Fruit fly (Drosophila melanogaster): Measurements from ENCODE around the gene nerfin-2.

nerfin-2 gene

DNA sequence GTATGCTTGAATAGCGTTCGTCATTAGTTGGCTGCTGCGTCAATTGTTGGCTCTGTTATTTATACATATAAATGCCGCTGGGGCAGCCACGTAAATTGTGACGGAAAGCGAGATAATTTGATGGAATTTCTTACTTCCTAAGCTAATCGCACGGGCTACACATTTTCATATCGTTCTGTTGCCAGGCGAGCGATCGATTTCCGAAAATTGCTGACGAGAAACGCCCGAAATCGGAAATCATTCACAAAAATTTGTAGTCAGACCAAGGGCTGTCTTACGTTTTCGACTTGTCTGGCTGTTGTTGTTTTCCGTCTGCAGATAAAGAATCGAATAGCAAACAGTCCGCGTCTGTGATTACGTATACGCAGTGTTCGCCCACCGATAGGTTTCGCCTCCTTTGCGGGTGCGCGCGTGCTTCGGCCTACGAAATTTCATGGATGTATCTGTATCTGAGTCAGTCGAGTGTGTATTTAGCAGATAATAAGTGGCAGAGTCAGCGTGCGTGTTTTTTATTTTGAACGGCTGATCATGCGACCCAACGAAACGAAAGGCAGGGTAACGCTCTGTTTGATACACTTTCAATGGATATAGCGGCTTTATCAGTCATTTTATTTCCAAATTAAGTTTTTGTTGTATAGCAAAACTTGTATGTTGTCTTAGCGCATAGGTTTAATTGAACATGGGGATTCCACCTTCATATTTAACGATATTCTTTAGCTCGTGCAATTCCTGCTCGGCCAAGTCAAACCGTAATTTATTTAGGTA lies 26.8 kb downstream of the nerfin-2 start:
- TF ChIP-seq CG8119 (GFP tag; IDR thresholded peaks at IDR 0.05) (no peak), CG34406 (GFP tag; optimal IDR thresholded peaks at IDR 0.05) (peak; percentile 3), Eip93F (GFP tag; optimal IDR thresholded peaks at IDR 0.05) (peak; percentile 55), Sox102F (GFP tag; optimal IDR thresholded peaks at IDR 0.05) (no peak), CG31627 (GFP tag; optimal IDR thresholded peaks at IDR 0.05) (peak; percentile 21), esn (GFP tag; optimal IDR thresholded peaks at IDR 0.05) (peak; percentile 40), CG15336 (GFP tag; IDR thresholded peaks at IDR 0.05) (0 out of 2 replicates have a peak, but pooled peaks have one; percentile 21), spab (GFP tag; optimal IDR thresholded peaks at IDR 0.05) (no peak), Hr39 (GFP tag; optimal IDR thresholded peaks at IDR 0.05) (peak; percentile 26), vri (GFP tag; optimal IDR thresholded peaks at IDR 0.05) (peak; percentile 85), CG6163 (GFP tag; IDR thresholded peaks at IDR 0.05) (peak; percentile 27; the same call in 1 of the 3 replicates), fkh (GFP tag; optimal IDR thresholded peaks at IDR 0.05) (peak; percentile 83), cyc (GFP tag; optimal IDR thresholded peaks at IDR 0.05) (peak; percentile 12), svp (GFP tag) (peak; percentile 74)

DNA sequence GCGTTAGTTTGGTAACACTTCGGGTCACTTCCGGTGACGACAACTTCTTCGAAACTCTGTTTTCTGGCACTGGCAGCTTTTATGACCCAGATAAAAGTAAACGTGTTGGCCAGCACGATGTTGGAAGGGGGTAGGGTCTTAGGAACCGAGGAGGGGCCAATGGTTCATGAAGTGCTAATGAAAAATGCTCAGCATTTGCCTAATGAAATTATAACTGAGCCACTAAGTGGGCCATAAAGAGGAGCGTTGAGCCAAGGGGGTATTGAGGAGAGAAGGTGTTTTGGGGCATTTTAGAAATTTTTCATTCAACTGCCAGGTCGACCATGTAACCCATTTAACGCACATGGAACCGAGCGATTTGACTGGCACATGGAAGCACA lies 27.4 kb downstream of the nerfin-2 start:
- no peak for TF ChIP-seq CG6854 (GFP tag; optimal IDR thresholded peaks at IDR 0.05)
- no peak for TF ChIP-seq CG4318 (GFP tag; optimal IDR thresholded peaks at IDR 0.05)
- TF ChIP-seq CG9139 (GFP tag; optimal IDR thresholded peaks at IDR 0.05): no peak
- no peak for TF ChIP-seq topi (GFP tag; optimal IDR thresholded peaks at IDR 0.05)

dm6 chr3R:10099401-10099848 lies 28.5 kb downstream of the nerfin-2 start:
- TF ChIP-seq acj6 (GFP tag; optimal IDR thresholded peaks at IDR 0.05) (no peak), Lpt (GFP tag; optimal IDR thresholded peaks at IDR 0.05) (no peak), CG4318 (GFP tag; optimal IDR thresholded peaks at IDR 0.05) (no peak), CG9139 (GFP tag; optimal IDR thresholded peaks at IDR 0.05) (no peak), vri (GFP tag; optimal IDR thresholded peaks at IDR 0.05) (peak; percentile 62), Sox14 (GFP tag; optimal IDR thresholded peaks at IDR 0.05) (peak; percentile 21)

DNA sequence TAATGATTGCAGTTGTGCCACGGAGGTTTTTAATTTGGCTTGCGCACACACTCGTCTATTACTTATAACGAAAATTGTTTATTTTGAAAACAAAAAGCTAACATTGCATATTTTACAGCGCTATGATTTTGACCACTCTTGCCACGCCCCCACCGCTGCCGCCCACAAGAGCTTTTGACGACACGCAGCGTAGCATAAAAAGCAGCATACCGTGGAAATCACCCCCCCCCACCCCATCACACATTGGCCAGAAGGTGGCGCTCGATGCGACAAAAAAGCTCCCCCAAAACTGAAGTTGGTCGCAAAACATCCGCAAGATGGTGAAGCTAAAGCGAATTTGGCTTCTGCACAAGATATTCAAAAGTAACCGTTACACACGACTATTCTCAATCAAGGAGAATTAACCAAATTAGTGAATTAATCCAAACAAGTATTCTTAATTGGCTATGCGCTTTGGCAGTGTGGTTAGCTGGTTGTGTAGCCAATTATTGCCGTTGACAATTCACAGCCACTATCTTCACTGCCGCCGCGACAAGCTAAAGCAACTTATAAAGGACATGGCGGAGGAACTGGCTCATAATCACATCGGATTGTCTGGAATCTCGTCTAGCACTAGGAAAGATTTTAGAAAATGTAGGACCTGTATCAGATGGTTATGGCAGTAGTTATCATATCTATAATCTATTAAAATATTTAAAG lies 29.7 kb downstream of the nerfin-2 start:
- TF ChIP-seq topi (GFP tag; optimal IDR thresholded peaks at IDR 0.05) (no peak), dac (GFP tag; optimal IDR thresholded peaks at IDR 0.05) (no peak), CG11902 (GFP tag; optimal IDR thresholded peaks at IDR 0.05) (no peak), lz (GFP tag; optimal IDR thresholded peaks at IDR 0.05) (no peak), CG11762 (GFP tag; optimal IDR thresholded peaks at IDR 0.05; ENCODE audit: insufficient read depth) (no peak), dsx (GFP tag; optimal IDR thresholded peaks at IDR 0.05; ENCODE audit: poor library complexity, severe bottlenecking) (no peak), CG31627 (GFP tag; optimal IDR thresholded peaks at IDR 0.05) (no peak), Smox (GFP tag; optimal IDR thresholded peaks at IDR 0.05) (no peak), CG15336 (GFP tag; IDR thresholded peaks at IDR 0.05) (no peak), pdm3 (GFP tag; optimal IDR thresholded peaks at IDR 0.05) (no peak), Hr38 (GFP tag; optimal IDR thresholded peaks at IDR 0.05) (no peak), CG3919 (GFP tag; optimal IDR thresholded peaks at IDR 0.05) (peak; percentile 15), CG9139 (GFP tag; optimal IDR thresholded peaks at IDR 0.05) (no peak), Met (GFP tag; optimal IDR thresholded peaks at IDR 0.05) (no peak), Eip75B (GFP tag; optimal IDR thresholded peaks at IDR 0.05) (no peak), fd85E (GFP tag; optimal IDR thresholded peaks at IDR 0.05) (no peak), fd59A (GFP tag; optimal IDR thresholded peaks at IDR 0.05) (no peak), Eip78C (GFP tag) (no peak), ss (GFP tag; optimal IDR thresholded peaks at IDR 0.05) (no peak), acj6 (GFP tag; optimal IDR thresholded peaks at IDR 0.05) (no peak), CG34406 (GFP tag; optimal IDR thresholded peaks at IDR 0.05) (no peak), Ets21C (GFP tag; optimal IDR thresholded peaks at IDR 0.05) (no peak), achi (GFP tag; optimal IDR thresholded peaks at IDR 0.05) (no peak), eg (GFP tag; IDR thresholded peaks at IDR 0.05) (no peak), Hr4 (GFP tag; optimal IDR thresholded peaks at IDR 0.05) (no peak), net (GFP tag; optimal IDR thresholded peaks at IDR 0.05) (no peak), vri (GFP tag; optimal IDR thresholded peaks at IDR 0.05) (no peak), CG32006 (GFP tag; optimal IDR thresholded peaks at IDR 0.05) (no peak), CG6792 (GFP tag; optimal IDR thresholded peaks at IDR 0.05) (no peak), OdsH (GFP tag; optimal IDR thresholded peaks at IDR 0.05) (no peak)

All from whole organism, prepupa.